Fruit fly (Drosophila melanogaster): ENCODE data around the gene Abcd3.

The Abcd3 gene

dm6 chrX:19750626-19751149 is at the start of gene Abcd3:
TSS of gene Abcd3 (plus strand) at chrX:19750770.
- TF ChIP-seq psq (GFP tag; optimal IDR thresholded peaks at IDR 0.05) (peak; percentile 7), h (GFP tag; optimal IDR thresholded peaks at IDR 0.05) (peak; percentile 28), sv (GFP tag; optimal IDR thresholded peaks at IDR 0.05) (no peak), Myc (optimal IDR thresholded peaks at IDR 0.05) (peak; percentile 88), Dfd (GFP tag; optimal IDR thresholded peaks at IDR 0.05) (no peak), HLH106 (tag; optimal IDR thresholded peaks at IDR 0.05) (peak; percentile 9), Hr83 (GFP tag; optimal IDR thresholded peaks at IDR 0.05; ENCODE audit: poor library complexity, severe bottlenecking) (no peak), GATAd (GFP tag; optimal IDR thresholded peaks at IDR 0.05) (no peak), dmrt93B (GFP tag; optimal IDR thresholded peaks at IDR 0.05) (no peak), Jra (GFP tag; optimal IDR thresholded peaks at IDR 0.05) (no peak), woc (GFP tag; optimal IDR thresholded peaks at IDR 0.05) (peak; percentile 9), Abd-B (GFP tag; optimal IDR thresholded peaks at IDR 0.05) (no peak), CG9705 (GFP tag; optimal IDR thresholded peaks at IDR 0.05) (no peak), Hr78 (GFP tag; optimal IDR thresholded peaks at IDR 0.05) (no peak), OdsH (GFP tag; optimal IDR thresholded peaks at IDR 0.05) (peak; percentile 22), lola (GFP tag; optimal IDR thresholded peaks at IDR 0.05) (no peak), brk (GFP tag; optimal IDR thresholded peaks at IDR 0.05) (no peak), br (GFP tag; optimal IDR thresholded peaks at IDR 0.05) (peak; percentile 27), Mio (GFP tag; optimal IDR thresholded peaks at IDR 0.05) (no peak), N (GFP tag; optimal IDR thresholded peaks at IDR 0.05) (no peak), rgr (GFP tag; optimal IDR thresholded peaks at IDR 0.05) (peak; percentile 0), Rel (GFP tag; optimal IDR thresholded peaks at IDR 0.05) (no peak), Rel (tag; optimal IDR thresholded peaks at IDR 0.05) (peak; percentile 15), fru (GFP tag; optimal IDR thresholded peaks at IDR 0.05) (peak; percentile 34), Sp1 (GFP tag; optimal IDR thresholded peaks at IDR 0.05) (peak; percentile 47), Hnf4 (GFP tag; optimal IDR thresholded peaks at IDR 0.05) (no peak), sage (GFP tag; optimal IDR thresholded peaks at IDR 0.05) (no peak), dl (GFP tag; optimal IDR thresholded peaks at IDR 0.05; ENCODE audit: insufficient read depth in 1 of 2, partially characterized antibody in 2 of 2) (no peak)

dm6 chrX:19701611-19702010 is 49.0 kb upstream of the Abcd3 start, which contains the start of gene Tcs4:
TSS of gene Tcs4 (minus strand) at chrX:19701755.
- no peak for TF ChIP-seq sv (GFP tag; optimal IDR thresholded peaks at IDR 0.05)
- no peak for TF ChIP-seq CrebA (GFP tag; optimal IDR thresholded peaks at IDR 0.05; ENCODE audit: borderline replicate concordance)
- no peak for TF ChIP-seq Hr78 (GFP tag; optimal IDR thresholded peaks at IDR 0.05)
- TF ChIP-seq Myc (optimal IDR thresholded peaks at IDR 0.05): no peak
- no peak for TF ChIP-seq br (GFP tag; optimal IDR thresholded peaks at IDR 0.05)
- TF ChIP-seq Dif (GFP tag; optimal IDR thresholded peaks at IDR 0.05; ENCODE audit: partially characterized antibody): peak; percentile 97
- TF ChIP-seq OdsH (GFP tag; optimal IDR thresholded peaks at IDR 0.05): no peak
- TF ChIP-seq tai (GFP tag; optimal IDR thresholded peaks at IDR 0.05): no peak
- TF ChIP-seq Rel (GFP tag; optimal IDR thresholded peaks at IDR 0.05): no peak
- no peak for TF ChIP-seq Rel (tag; optimal IDR thresholded peaks at IDR 0.05)
- no peak for TF ChIP-seq CG32264 (GFP tag; optimal IDR thresholded peaks at IDR 0.05)
- no peak for TF ChIP-seq brk (GFP tag; optimal IDR thresholded peaks at IDR 0.05)
- no peak for TF ChIP-seq pan (optimal IDR thresholded peaks at IDR 0.05)
- no peak for TF ChIP-seq psq (GFP tag; optimal IDR thresholded peaks at IDR 0.05)
- no peak for TF ChIP-seq jim (GFP tag; optimal IDR thresholded peaks at IDR 0.05)
- TF ChIP-seq dmrt93B (GFP tag; optimal IDR thresholded peaks at IDR 0.05): no peak
- TF ChIP-seq lola (GFP tag; optimal IDR thresholded peaks at IDR 0.05): no peak
- TF ChIP-seq ey (GFP tag; optimal IDR thresholded peaks at IDR 0.05): no peak
- TF ChIP-seq Dfd (GFP tag; optimal IDR thresholded peaks at IDR 0.05): no peak
- TF ChIP-seq Hr83 (GFP tag; optimal IDR thresholded peaks at IDR 0.05; ENCODE audit: poor library complexity, severe bottlenecking): no peak
- TF ChIP-seq HLH106 (tag; optimal IDR thresholded peaks at IDR 0.05): peak; percentile 29
- peak; percentile 0 for TF ChIP-seq Sp1 (GFP tag; optimal IDR thresholded peaks at IDR 0.05)
- TF ChIP-seq woc (GFP tag; optimal IDR thresholded peaks at IDR 0.05): no peak
- TF ChIP-seq dl (GFP tag; optimal IDR thresholded peaks at IDR 0.05; ENCODE audit: insufficient read depth in 1 of 2, partially characterized antibody in 2 of 2): peak in 1 of 2 experiments; percentile 4
- TF ChIP-seq Jra (GFP tag; optimal IDR thresholded peaks at IDR 0.05): no peak
- peak; percentile 18 for TF ChIP-seq rgr (GFP tag; optimal IDR thresholded peaks at IDR 0.05)

dm6 chrX:19704083-19704482 is 46.5 kb upstream of the Abcd3 start, which contains the start of the genes CG14230 and CG14232:
TSS of gene CG14230 (plus strand) at chrX:19704176.
TSS of gene CG14232 (minus strand) at chrX:19704259.
- TF ChIP-seq Rel (GFP tag; optimal IDR thresholded peaks at IDR 0.05): no peak
- TF ChIP-seq Rel (tag; optimal IDR thresholded peaks at IDR 0.05): peak; percentile 81
- TF ChIP-seq HLH106 (tag; optimal IDR thresholded peaks at IDR 0.05): no peak
- TF ChIP-seq fru (GFP tag; optimal IDR thresholded peaks at IDR 0.05): peak; percentile 52
- TF ChIP-seq Sp1 (GFP tag; optimal IDR thresholded peaks at IDR 0.05): peak; percentile 5
- peak; percentile 35 for TF ChIP-seq Myc (optimal IDR thresholded peaks at IDR 0.05)
- no peak for TF ChIP-seq OdsH (GFP tag; optimal IDR thresholded peaks at IDR 0.05)
- TF ChIP-seq rgr (GFP tag; optimal IDR thresholded peaks at IDR 0.05): peak; percentile 23
